Fruit fly (Drosophila melanogaster): ENCODE data around the gene TTLL6B.
A peak's percentile ranks its signal among the peaks of the same experiment; 100 is the strongest.

Gene TTLL6B

dm6 chr3R:27289638-27290037, 38.8 kb upstream of the TTLL6B start:
- peak; percentile 43 for TF ChIP-seq fru (GFP tag; optimal IDR thresholded peaks at IDR 0.05)
- TF ChIP-seq br (GFP tag; optimal IDR thresholded peaks at IDR 0.05): peak; percentile 8
- TF ChIP-seq dl (GFP tag; optimal IDR thresholded peaks at IDR 0.05; ENCODE audit: insufficient read depth in 1 of 2, partially characterized antibody in 2 of 2): no peak
- TF ChIP-seq Rel (GFP tag; optimal IDR thresholded peaks at IDR 0.05): no peak
- TF ChIP-seq Rel (tag; optimal IDR thresholded peaks at IDR 0.05): no peak
- TF ChIP-seq N (GFP tag; optimal IDR thresholded peaks at IDR 0.05): no peak
- no peak for TF ChIP-seq Abd-B (GFP tag; optimal IDR thresholded peaks at IDR 0.05)
- peak; percentile 65 for TF ChIP-seq h (GFP tag; optimal IDR thresholded peaks at IDR 0.05)
- TF ChIP-seq dmrt93B (GFP tag; optimal IDR thresholded peaks at IDR 0.05): no peak
- peak; percentile 28 for TF ChIP-seq ey (GFP tag; optimal IDR thresholded peaks at IDR 0.05)
- TF ChIP-seq Hr78 (GFP tag; optimal IDR thresholded peaks at IDR 0.05): no peak
- no peak for TF ChIP-seq jim (GFP tag; optimal IDR thresholded peaks at IDR 0.05)
- peak in 1 of 2 experiments; percentile 38 for TF ChIP-seq foxo (GFP tag; optimal IDR thresholded peaks at IDR 0.05)
- no peak for TF ChIP-seq Sp1 (GFP tag; optimal IDR thresholded peaks at IDR 0.05)
- peak; percentile 23 for TF ChIP-seq HLH106 (tag; optimal IDR thresholded peaks at IDR 0.05)
- TF ChIP-seq sage (GFP tag; optimal IDR thresholded peaks at IDR 0.05): no peak
- TF ChIP-seq Myc (optimal IDR thresholded peaks at IDR 0.05): no peak
- no peak for TF ChIP-seq Mio (GFP tag; optimal IDR thresholded peaks at IDR 0.05)
- TF ChIP-seq CG32264 (GFP tag; optimal IDR thresholded peaks at IDR 0.05): no peak
- TF ChIP-seq sv (GFP tag; optimal IDR thresholded peaks at IDR 0.05): no peak
- peak; percentile 3 for TF ChIP-seq OdsH (GFP tag; optimal IDR thresholded peaks at IDR 0.05)
- no peak for TF ChIP-seq tai (GFP tag; optimal IDR thresholded peaks at IDR 0.05)
- TF ChIP-seq Hnf4 (GFP tag; optimal IDR thresholded peaks at IDR 0.05): peak; percentile 13
- no peak for TF ChIP-seq GATAd (GFP tag; optimal IDR thresholded peaks at IDR 0.05)
- no peak for TF ChIP-seq Dfd (GFP tag; optimal IDR thresholded peaks at IDR 0.05)
- no peak for TF ChIP-seq usp (GFP tag; optimal IDR thresholded peaks at IDR 0.05)
- no peak for TF ChIP-seq Jra (GFP tag; optimal IDR thresholded peaks at IDR 0.05)
- no peak for TF ChIP-seq Vsx2 (GFP tag; optimal IDR thresholded peaks at IDR 0.05; ENCODE audit: partially characterized antibody)
- TF ChIP-seq Dif (GFP tag; optimal IDR thresholded peaks at IDR 0.05; ENCODE audit: partially characterized antibody): no peak
- TF ChIP-seq rgr (GFP tag; optimal IDR thresholded peaks at IDR 0.05): peak; percentile 34
- no peak for TF ChIP-seq brk (GFP tag; optimal IDR thresholded peaks at IDR 0.05)
- no peak for TF ChIP-seq woc (GFP tag; optimal IDR thresholded peaks at IDR 0.05)
- TF ChIP-seq lola (GFP tag; optimal IDR thresholded peaks at IDR 0.05): no peak
- TF ChIP-seq Hr83 (GFP tag; optimal IDR thresholded peaks at IDR 0.05; ENCODE audit: poor library complexity, severe bottlenecking): no peak
- no peak for TF ChIP-seq dsf (GFP tag; optimal IDR thresholded peaks at IDR 0.05; ENCODE audit: borderline replicate concordance)
- no peak for TF ChIP-seq CG9705 (GFP tag; optimal IDR thresholded peaks at IDR 0.05)
- TF ChIP-seq psq (GFP tag; optimal IDR thresholded peaks at IDR 0.05): no peak
- TF ChIP-seq CrebA (GFP tag; optimal IDR thresholded peaks at IDR 0.05; ENCODE audit: borderline replicate concordance): no peak
- TF ChIP-seq pan (optimal IDR thresholded peaks at IDR 0.05): no peak

dm6 chr3R:27288202-27289135, 37.7 kb upstream of the TTLL6B start, which contains the start of the genes bigmax and Hmu:
bigmax (minus strand) TSS chr3R:27288526.
Hmu (plus strand) TSS chr3R:27288769.
- TF ChIP-seq rgr (GFP tag; optimal IDR thresholded peaks at IDR 0.05) (peak; percentile 87), psq (GFP tag; optimal IDR thresholded peaks at IDR 0.05) (peak; percentile 63), CG9705 (GFP tag; optimal IDR thresholded peaks at IDR 0.05) (peak; percentile 68), N (GFP tag; optimal IDR thresholded peaks at IDR 0.05) (no peak), Hr78 (GFP tag; optimal IDR thresholded peaks at IDR 0.05) (no peak), Dif (GFP tag; optimal IDR thresholded peaks at IDR 0.05; ENCODE audit: partially characterized antibody) (peak; percentile 48), usp (GFP tag; optimal IDR thresholded peaks at IDR 0.05) (no peak), ey (GFP tag; optimal IDR thresholded peaks at IDR 0.05) (peak; percentile 87), dmrt93B (GFP tag; optimal IDR thresholded peaks at IDR 0.05) (peak; percentile 47), GATAd (GFP tag; optimal IDR thresholded peaks at IDR 0.05) (peak; percentile 75), CG32264 (GFP tag; optimal IDR thresholded peaks at IDR 0.05) (peak; percentile 71), Vsx2 (GFP tag; optimal IDR thresholded peaks at IDR 0.05; ENCODE audit: partially characterized antibody) (no peak), brk (GFP tag; optimal IDR thresholded peaks at IDR 0.05) (no peak), dsf (GFP tag; optimal IDR thresholded peaks at IDR 0.05; ENCODE audit: borderline replicate concordance) (peak; percentile 82), dl (GFP tag; optimal IDR thresholded peaks at IDR 0.05; ENCODE audit: insufficient read depth in 1 of 2, partially characterized antibody in 2 of 2) (no peak), lola (GFP tag; optimal IDR thresholded peaks at IDR 0.05) (no peak), Rel (GFP tag; optimal IDR thresholded peaks at IDR 0.05) (no peak), Rel (tag; optimal IDR thresholded peaks at IDR 0.05) (peak; percentile 100), Myc (optimal IDR thresholded peaks at IDR 0.05) (no peak), h (GFP tag; optimal IDR thresholded peaks at IDR 0.05) (peak; percentile 85), sage (GFP tag; optimal IDR thresholded peaks at IDR 0.05) (no peak), sv (GFP tag; optimal IDR thresholded peaks at IDR 0.05) (peak; percentile 82), pan (optimal IDR thresholded peaks at IDR 0.05) (no peak), foxo (GFP tag; optimal IDR thresholded peaks at IDR 0.05) (peak; percentile 5 to 89), woc (GFP tag; optimal IDR thresholded peaks at IDR 0.05) (peak; percentile 92), OdsH (GFP tag; optimal IDR thresholded peaks at IDR 0.05) (peak; percentile 70), Hnf4 (GFP tag; optimal IDR thresholded peaks at IDR 0.05) (peak; percentile 93), HLH106 (tag; optimal IDR thresholded peaks at IDR 0.05) (peak; percentile 80), CrebA (GFP tag; optimal IDR thresholded peaks at IDR 0.05; ENCODE audit: borderline replicate concordance) (no peak), Mio (GFP tag; optimal IDR thresholded peaks at IDR 0.05) (no peak), Hr83 (GFP tag; optimal IDR thresholded peaks at IDR 0.05; ENCODE audit: poor library complexity, severe bottlenecking) (peak; percentile 74), br (GFP tag; optimal IDR thresholded peaks at IDR 0.05) (peak; percentile 75), fru (GFP tag; optimal IDR thresholded peaks at IDR 0.05) (peak; percentile 83), tai (GFP tag; optimal IDR thresholded peaks at IDR 0.05) (no peak), Sp1 (GFP tag; optimal IDR thresholded peaks at IDR 0.05) (peak; percentile 75), jim (GFP tag; optimal IDR thresholded peaks at IDR 0.05) (no peak), Dfd (GFP tag; optimal IDR thresholded peaks at IDR 0.05) (no peak), Abd-B (GFP tag; optimal IDR thresholded peaks at IDR 0.05) (no peak), Jra (GFP tag; optimal IDR thresholded peaks at IDR 0.05) (peak; percentile 93)
